Worm (Caenorhabditis elegans): ENCODE data around the gene Y6D1A.1.

The Y6D1A.1 gene

DNA sequence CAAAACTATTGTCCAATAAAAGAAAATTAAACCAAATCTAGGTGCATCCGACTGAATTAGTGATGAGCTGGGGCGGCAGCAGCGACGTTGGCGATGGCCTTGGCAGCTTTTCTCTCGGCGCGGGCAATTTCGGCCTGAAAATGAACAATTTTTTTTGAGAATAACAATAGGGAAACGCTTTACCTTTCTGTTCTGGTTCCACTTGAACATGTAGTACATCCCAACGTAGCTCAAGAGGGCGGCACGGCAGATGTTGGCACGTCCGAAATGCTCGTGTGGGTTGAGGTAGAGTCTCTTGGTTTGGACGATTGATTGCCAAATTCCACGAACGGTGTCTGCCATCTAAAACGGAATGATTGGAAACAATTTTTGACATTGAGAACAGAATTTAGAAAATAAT, 49.2 kb downstream of the Y6D1A.1 start, which contains the start of gene F44E5.1:
Gene F44E5.1, minus strand, starts transcription at position 342 of the 400 bp plus-strand sequence.
- TF ChIP-seq daf-12 (tag; optimal IDR thresholded peaks at IDR 0.05): no peak

DNA sequence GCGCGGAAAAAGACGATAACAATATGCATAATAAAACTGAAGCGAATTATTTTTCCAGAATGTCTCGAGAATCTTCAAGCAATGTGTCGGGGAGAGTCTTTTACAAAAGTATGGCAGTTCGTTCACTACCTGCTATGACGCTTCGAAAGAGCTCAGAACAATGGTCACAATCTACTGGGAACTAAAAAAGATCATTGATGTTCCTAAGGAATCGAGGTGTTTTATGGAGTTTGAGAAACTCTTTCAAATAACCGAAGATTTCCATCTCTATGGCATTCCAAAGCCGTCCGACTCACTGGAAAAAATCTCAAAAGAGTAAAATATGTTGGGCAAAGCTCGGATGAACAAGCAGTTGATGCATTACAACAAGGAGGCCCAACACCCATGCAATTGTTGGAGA, 51.1 kb downstream of the Y6D1A.1 start, which contains the start of gene F44E5.15:
Gene F44E5.15, plus strand, starts transcription at position 301 of the 400 bp plus-strand sequence.
- TF ChIP-seq snpc-4 (tag; optimal IDR thresholded peaks at IDR 0.05) (no peak), fkh-2 (tag; optimal IDR thresholded peaks at IDR 0.05) (no peak), tbx-2 (tag; optimal IDR thresholded peaks at IDR 0.05) (no peak), lsy-12 (tag; optimal IDR thresholded peaks at IDR 0.05) (no peak), ceh-16 (tag; optimal IDR thresholded peaks at IDR 0.05) (no peak), skn-1 (tag; optimal IDR thresholded peaks at IDR 0.05) (no peak), nhr-12 (tag; optimal IDR thresholded peaks at IDR 0.05) (no peak), nhr-23 (tag; optimal IDR thresholded peaks at IDR 0.05) (no peak), lin-39 (tag; optimal IDR thresholded peaks at IDR 0.05) (no peak), nhr-237 (tag; optimal IDR thresholded peaks at IDR 0.05) (no peak), ceh-82 (tag; optimal IDR thresholded peaks at IDR 0.05) (no peak), nhr-43 (tag; optimal IDR thresholded peaks at IDR 0.05; ENCODE audit: poor library complexity, severe bottlenecking) (no peak), pqm-1 (tag; optimal IDR thresholded peaks at IDR 0.05) (no peak), nhr-77 (tag; optimal IDR thresholded peaks at IDR 0.05) (no peak), unc-39 (tag; optimal IDR thresholded peaks at IDR 0.05) (no peak), eor-1 (tag; optimal IDR thresholded peaks at IDR 0.05) (no peak), zag-1 (tag; optimal IDR thresholded peaks at IDR 0.05) (no peak)

Data from whole organism, L3 larva.